Worm (Caenorhabditis elegans): ENCODE data around the gene ZK177.3.

DNA sequence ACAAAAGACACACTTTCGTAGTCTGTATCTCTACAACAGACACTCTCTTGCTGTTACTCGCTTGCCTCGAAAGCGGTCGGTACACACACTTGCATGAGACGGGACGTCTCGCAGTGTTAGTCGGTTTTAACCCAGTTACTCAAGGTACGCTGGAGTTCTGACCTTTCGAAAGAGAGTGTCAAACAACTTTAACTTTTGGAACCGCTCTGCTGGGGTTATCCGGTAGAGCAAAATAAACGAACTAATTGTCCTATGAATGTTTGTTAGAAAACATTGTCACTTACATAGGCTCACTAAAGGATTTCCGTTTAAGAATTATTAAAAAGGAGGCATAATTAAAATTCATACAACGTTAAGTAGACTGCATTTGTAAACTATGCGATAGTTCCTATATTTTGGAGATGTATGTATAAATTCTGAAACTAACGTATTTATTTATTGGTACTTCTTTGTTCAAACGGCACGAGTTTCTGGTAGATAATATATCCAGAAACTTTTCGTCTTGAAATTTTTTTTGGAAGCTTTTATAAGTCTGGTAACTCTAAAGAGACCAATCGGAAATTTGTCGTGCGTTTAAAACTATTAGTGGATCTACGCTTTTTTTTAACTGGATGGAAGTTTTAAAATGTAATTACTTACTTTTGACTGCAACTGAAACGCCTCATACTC is 28.0 kb downstream of the ZK177.3 start:
- TF ChIP-seq syd-9 (tag; optimal IDR thresholded peaks at IDR 0.05) (peak; percentile 65), elt-2 (tag; optimal IDR thresholded peaks at IDR 0.05) (peak; percentile 97), tbx-7 (tag; optimal IDR thresholded peaks at IDR 0.05) (peak; percentile 29), ama-1 (optimal IDR thresholded peaks at IDR 0.05) (peak; percentile 99), lin-11 (tag; optimal IDR thresholded peaks at IDR 0.05) (peak; percentile 68), ceh-31 (tag; optimal IDR thresholded peaks at IDR 0.05) (peak; percentile 91), pqm-1 (tag; optimal IDR thresholded peaks at IDR 0.05) (peak; percentile 77), pros-1 (tag; optimal IDR thresholded peaks at IDR 0.05) (peak; percentile 97), K02D7.2 (tag; optimal IDR thresholded peaks at IDR 0.05) (peak; percentile 71), nhr-11 (tag; optimal IDR thresholded peaks at IDR 0.05) (peak; percentile 75)
